Fruit fly (Drosophila melanogaster) whole organism, embryonic: ENCODE data around the gene CG13631.
A peak's percentile ranks its signal among the peaks of the same experiment; 100 is the strongest.

ENCODE experiments used
- Asciz ChIP-seq: fragments of 200-800 bp; sonication (Bioruptor generic); optimal IDR thresholded peaks from 2 replicates; lab custom pipeline; 2017; ENCODE audit warnings: missing biosample characterization, mild to moderate bottlenecking, missing genetic modification characterization, missing genetic modification reagents
- BtbVII ChIP-seq: fragments of 200-800 bp; sonication (Bioruptor generic); optimal IDR thresholded peaks from 3 replicates; lab custom pipeline; 2017; ENCODE audit warnings: missing biosample characterization, mild to moderate bottlenecking, missing genetic modification characterization
- CG10462 ChIP-seq: fragments of 200-800 bp; sonication (Bioruptor generic); optimal IDR thresholded peaks from 2 replicates; lab custom pipeline; 2016; ENCODE audit warnings: missing biosample characterization, missing genetic modification characterization
- CG10543 ChIP-seq: fragments of 200-800 bp; sonication (Bioruptor generic); optimal IDR thresholded peaks from 3 replicates; lab custom pipeline; 2017; ENCODE audit warnings: missing biosample characterization, mild to moderate bottlenecking, missing genetic modification characterization, moderate library complexity
- CG10654 ChIP-seq: fragments of 200-800 bp; sonication (Bioruptor generic); optimal IDR thresholded peaks from 2 replicates; lab custom pipeline; 2016; ENCODE audit warnings: missing biosample characterization, missing genetic modification characterization
- CG11247 ChIP-seq: fragments of 200-800 bp; sonication (Bioruptor generic); IDR thresholded peaks from 2 replicates; pipeline ENCODE4 v1.3.6; 2022; ENCODE audit warnings: missing biosample characterization, missing genetic modification characterization
- CG11560 ChIP-seq: fragments of 200-800 bp; sonication (Bioruptor generic); IDR thresholded peaks from 3 replicates; pipeline ENCODE4 v1.3.6; 2022; ENCODE audit warnings: missing biosample characterization, missing genetic modification characterization
- CG12236 ChIP-seq: fragments of 200-800 bp; sonication (Bioruptor generic); optimal IDR thresholded peaks from 2 replicates; lab custom pipeline; 2016; ENCODE audit warnings: missing biosample characterization, missing genetic modification characterization
- CG12744 ChIP-seq: fragments of 200-800 bp; sonication (Bioruptor generic); optimal IDR thresholded peaks from 2 replicates; lab custom pipeline; 2016; ENCODE audit warnings: missing biosample characterization, missing genetic modification characterization
- CG13296 ChIP-seq: fragments of 200-800 bp; sonication (Bioruptor generic); optimal IDR thresholded peaks from 3 replicates; lab custom pipeline; 2018; ENCODE audit warnings: missing biosample characterization, mild to moderate bottlenecking, missing genetic modification characterization
- CG16863 ChIP-seq: fragments of 200-800 bp; sonication (Bioruptor generic); optimal IDR thresholded peaks from 3 replicates; lab custom pipeline; 2016; ENCODE audit warnings: missing biosample characterization, missing genetic modification characterization
- CG1832 ChIP-seq: fragments of 200-800 bp; sonication (Bioruptor generic); optimal IDR thresholded peaks from 2 replicates; lab custom pipeline; 2017; ENCODE audit warnings: missing biosample characterization, mild to moderate bottlenecking, missing genetic modification characterization, inconsistent platforms
- CG18764 ChIP-seq: fragments of 200-800 bp; sonication (Bioruptor generic); optimal IDR thresholded peaks from 3 replicates; lab custom pipeline; 2016; ENCODE audit warnings: missing biosample characterization, missing genetic modification characterization
- CG2202 ChIP-seq: fragments of 200-800 bp; sonication (Bioruptor generic); optimal IDR thresholded peaks from 2 replicates; lab custom pipeline; 2018; ENCODE audit warnings: missing biosample characterization, mild to moderate bottlenecking, missing genetic modification characterization
- CG32767 ChIP-seq: fragments of 200-800 bp; sonication (Bioruptor generic); IDR thresholded peaks from 2 replicates; pipeline ENCODE4 v1.3.6; 2022; ENCODE audit warnings: missing biosample characterization, missing genetic modification characterization
- CG32772 ChIP-seq: fragments of 200-800 bp; sonication (Bioruptor generic); IDR thresholded peaks from 2 replicates; pipeline ENCODE4 v1.3.6; 2022; ENCODE audit warnings: missing biosample characterization, missing genetic modification characterization
- CG6175 ChIP-seq: fragments of 200-800 bp; sonication (Bioruptor generic); IDR thresholded peaks from 3 replicates; pipeline ENCODE4 v1.3.6; 2022; ENCODE audit warnings: missing biosample characterization, missing genetic modification characterization
- CG7556 ChIP-seq: fragments of 200-800 bp; sonication (Bioruptor generic); optimal IDR thresholded peaks from 2 replicates; lab custom pipeline; 2017; ENCODE audit warnings: missing biosample characterization, mild to moderate bottlenecking, missing genetic modification characterization
- CG7745 ChIP-seq: fragments of 200-800 bp; sonication (Bioruptor generic); optimal IDR thresholded peaks from 2 replicates; lab custom pipeline; 2018; ENCODE audit warnings: missing biosample characterization, mild to moderate bottlenecking, missing genetic modification characterization, moderate library complexity
- CG7928 ChIP-seq: fragments of 200-800 bp; sonication (Bioruptor generic); optimal IDR thresholded peaks from 2 replicates; lab custom pipeline; 2017; ENCODE audit warnings: missing biosample characterization, mild to moderate bottlenecking, missing genetic modification characterization
- CG8478 ChIP-seq: fragments of >200 bp; optimal IDR thresholded peaks from 2 replicates; lab custom pipeline; 2018
- Eip74EF ChIP-seq, 2 experiments: fragments of 200-800 bp in 1 of 2; fragments of >200 bp in 1 of 2; sonication (Bioruptor generic) in 1 of 2; optimal IDR thresholded peaks; 2 replicates each; lab custom pipeline; 2017 to 2019; ENCODE audit warnings: missing biosample characterization in 2 of 2, missing genetic modification characterization in 2 of 2, mild to moderate bottlenecking in 1 of 2, moderate library complexity in 1 of 2
- Ets65A ChIP-seq: fragments of 200-800 bp; sonication (Bioruptor generic); peaks from one replicate; lab custom pipeline; 2016; ENCODE audit warnings: missing biosample characterization, missing genetic modification characterization
- Hr78 ChIP-seq, 2 experiments: fragments of 200-800 bp in 1 of 2; fragments of >200 bp in 1 of 2; sonication (Bioruptor generic) in 1 of 2; optimal IDR thresholded peaks; 2 replicates each; lab custom pipeline; 2017 to 2019; ENCODE audit warnings: missing biosample characterization in 2 of 2, missing genetic modification characterization in 2 of 2, mild to moderate bottlenecking in 1 of 2, moderate library complexity in 1 of 2
- Lim3 ChIP-seq: fragments of 200-800 bp; sonication (Bioruptor generic); IDR thresholded peaks from 2 replicates; pipeline ENCODE4 v1.3.6; 2022; ENCODE audit warnings: missing biosample characterization, missing genetic modification characterization
- MTF-1 ChIP-seq: fragments of 200-800 bp; sonication (Bioruptor generic); optimal IDR thresholded peaks from 2 replicates; lab custom pipeline; 2018; ENCODE audit warnings: missing biosample characterization, mild to moderate bottlenecking, missing genetic modification characterization, borderline replicate concordance
- Rfx ChIP-seq: fragments of 200-800 bp; sonication (Bioruptor generic); IDR thresholded peaks from 2 replicates; pipeline ENCODE4 v1.3.6; 2022; ENCODE audit warnings: missing biosample characterization, missing genetic modification characterization
- aop ChIP-seq: fragments of 200-800 bp; sonication (Bioruptor generic); IDR thresholded peaks from 2 replicates; pipeline ENCODE4 v1.3.6; 2022; ENCODE audit warnings: missing biosample characterization, missing genetic modification characterization
- ash1 ChIP-seq: fragments of 200-800 bp; sonication (Bioruptor generic); optimal IDR thresholded peaks from 2 replicates; lab custom pipeline; 2018; ENCODE audit warnings: missing biosample characterization, mild to moderate bottlenecking, missing genetic modification characterization
- ato ChIP-seq: fragments of 200-800 bp; sonication (Bioruptor generic); IDR thresholded peaks from 2 replicates; pipeline ENCODE4 v1.3.6; 2022; ENCODE audit warnings: missing biosample characterization, missing genetic modification characterization; ENCODE audit not compliant: partially characterized antibody
- bab2 ChIP-seq: fragments of 200-800 bp; sonication (Bioruptor generic); optimal IDR thresholded peaks from 2 replicates; lab custom pipeline; 2016; ENCODE audit warnings: missing biosample characterization, missing genetic modification characterization
- cato ChIP-seq: fragments of 200-800 bp; sonication (Bioruptor generic); optimal IDR thresholded peaks from 2 replicates; lab custom pipeline; 2016; ENCODE audit warnings: missing biosample characterization, missing genetic modification characterization, borderline replicate concordance
- corto ChIP-seq: fragments of 200-800 bp; sonication (Bioruptor generic); optimal IDR thresholded peaks from 2 replicates; lab custom pipeline; 2016; ENCODE audit warnings: missing biosample characterization, mild to moderate bottlenecking, missing genetic modification characterization, moderate library complexity
- crc ChIP-seq: fragments of 200-800 bp; sonication (Bioruptor generic); optimal IDR thresholded peaks from 2 replicates; lab custom pipeline; 2016; ENCODE audit warnings: missing biosample characterization, missing genetic modification characterization
- cwo ChIP-seq: fragments of 200-800 bp; sonication (Bioruptor generic); optimal IDR thresholded peaks from 3 replicates; lab custom pipeline; 2017; ENCODE audit warnings: missing biosample characterization, missing genetic modification characterization, mild to moderate bottlenecking, moderate library complexity, missing genetic modification reagents
- eve ChIP-seq, 2 experiments: fragments of >200 bp; optimal IDR thresholded peaks; 2 replicates each; lab custom pipeline; 2017; ENCODE audit warnings: missing biosample characterization in 2 of 2, missing genetic modification characterization in 2 of 2
- fd3F ChIP-seq: fragments of 200-800 bp; sonication (Bioruptor generic); optimal IDR thresholded peaks from 2 replicates; lab custom pipeline; 2018; ENCODE audit warnings: missing biosample characterization, mild to moderate bottlenecking, missing genetic modification characterization, moderate library complexity
- grn ChIP-seq: fragments of 200-800 bp; sonication (Bioruptor generic); optimal IDR thresholded peaks from 3 replicates; lab custom pipeline; 2017; ENCODE audit warnings: missing biosample characterization, missing genetic modification characterization
- knrl ChIP-seq: fragments of 200-800 bp; sonication (Bioruptor generic); IDR thresholded peaks from 3 replicates; pipeline ENCODE4 v1.3.6; 2022; ENCODE audit warnings: missing biosample characterization, missing genetic modification characterization; ENCODE audit not compliant: partially characterized antibody
- lbe ChIP-seq: fragments of 200-800 bp; sonication (Bioruptor generic); optimal IDR thresholded peaks from 2 replicates; lab custom pipeline; 2016; ENCODE audit warnings: missing biosample characterization, mild to moderate bottlenecking, missing genetic modification characterization
- pfk ChIP-seq: fragments of 200-800 bp; sonication (Bioruptor generic); optimal IDR thresholded peaks from 2 replicates; lab custom pipeline; 2018; ENCODE audit warnings: missing biosample characterization, mild to moderate bottlenecking, missing genetic modification characterization, moderate library complexity
- rib ChIP-seq: fragments of 200-800 bp; sonication (Bioruptor generic); IDR thresholded peaks from 2 replicates; pipeline ENCODE4 v1.3.6; 2022; ENCODE audit warnings: missing biosample characterization, missing genetic modification characterization
- scrt ChIP-seq: fragments of 200-800 bp; sonication (Bioruptor generic); optimal IDR thresholded peaks from 2 replicates; lab custom pipeline; 2018; ENCODE audit warnings: missing biosample characterization, mild to moderate bottlenecking, missing genetic modification characterization, moderate library complexity
- sima ChIP-seq: fragments of 200-800 bp; sonication (Bioruptor generic); optimal IDR thresholded peaks from 2 replicates; lab custom pipeline; 2016; ENCODE audit warnings: missing biosample characterization, missing genetic modification characterization
- slbo ChIP-seq: fragments of 200-800 bp; sonication (Bioruptor generic); IDR thresholded peaks from 2 replicates; pipeline ENCODE4 v1.3.6; 2022; ENCODE audit warnings: missing biosample characterization, missing genetic modification characterization
- tup ChIP-seq: fragments of 200-800 bp; sonication (Bioruptor generic); optimal IDR thresholded peaks from 2 replicates; lab custom pipeline; 2016; ENCODE audit warnings: missing biosample characterization, mild to moderate bottlenecking, missing genetic modification characterization, moderate library complexity
- unpg ChIP-seq: fragments of 200-800 bp; sonication (Bioruptor generic); optimal IDR thresholded peaks from 3 replicates; lab custom pipeline; 2018; ENCODE audit warnings: missing biosample characterization, mild to moderate bottlenecking, missing genetic modification characterization, moderate library complexity
- vfl ChIP-seq: fragments of 200-800 bp; sonication (Bioruptor generic); optimal IDR thresholded peaks from 2 replicates; lab custom pipeline; 2016; ENCODE audit warnings: missing biosample characterization, missing genetic modification characterization
- zen2 ChIP-seq: fragments of 200-800 bp; sonication (Bioruptor generic); IDR thresholded peaks from 3 replicates; pipeline ENCODE4 v1.3.6; 2022; ENCODE audit warnings: missing biosample characterization, missing genetic modification characterization; ENCODE audit not compliant: partially characterized antibody

The CG13631 gene

DNA sequence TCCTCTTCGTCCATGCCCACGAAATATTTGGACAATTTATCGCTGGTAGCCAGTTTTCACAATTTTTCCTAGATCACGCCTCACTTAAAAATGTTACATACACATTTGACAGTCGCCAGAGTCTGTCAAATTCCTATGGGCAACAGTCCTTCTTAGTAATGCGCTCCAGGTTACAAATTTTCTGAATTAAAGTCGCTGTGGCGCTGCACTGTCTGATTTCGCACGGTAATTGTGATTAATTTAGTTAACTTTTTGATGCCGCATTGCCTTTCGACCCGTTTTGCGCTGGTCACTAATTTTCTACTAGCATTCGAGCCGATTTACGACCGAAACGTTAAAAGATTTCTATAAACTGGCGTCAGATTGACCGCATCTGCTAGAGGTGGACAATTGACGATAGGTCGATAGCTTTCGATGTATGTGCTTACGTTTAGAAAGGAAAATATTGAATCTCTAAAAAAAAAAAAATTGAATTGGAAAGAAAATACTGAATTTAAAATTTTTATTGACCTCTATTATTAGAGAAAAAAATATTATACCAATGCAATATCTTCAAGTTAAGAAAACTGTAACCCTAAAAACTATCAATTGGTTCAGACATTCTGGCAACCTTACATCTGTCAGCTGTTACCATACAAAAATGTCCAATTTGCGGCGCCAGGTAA, 44.6 kb downstream of the CG13631 start, which contains the start of the genes lili and CG34150 (continued):
- peak; percentile 55 for TF ChIP-seq Asciz
- TF ChIP-seq vfl (GFP tag; lab: Kevin White, UChicago) = peak; percentile 73
- peak; percentile 73; the same call in 1 of the 2 replicates for TF ChIP-seq CG32767 (GFP tag; lab: Robert Waterston, UW)
- peak; percentile 78 for TF ChIP-seq Rfx (GFP tag; lab: Robert Waterston, UW)
- TF ChIP-seq CG32772 (GFP tag; lab: Robert Waterston, UW) = peak; percentile 73
- TF ChIP-seq CG12744 (GFP tag; lab: Kevin White, UChicago) = peak; percentile 72
- TF ChIP-seq CG7928 = peak; percentile 54
- peak; percentile 86 for TF ChIP-seq slbo (GFP tag; lab: Robert Waterston, UW)
- TF ChIP-seq pfk (GFP tag; lab: Kevin White, UChicago) = no peak
- TF ChIP-seq ato (GFP tag; lab: Robert Waterston, UW) = peak; percentile 58; the same call in 1 of the 2 replicates
- TF ChIP-seq zen2 (GFP tag; lab: Robert Waterston, UW) = no peak; the same call in 2 of the 3 replicates
- TF ChIP-seq sima (GFP tag; lab: Kevin White, UChicago) = peak; percentile 41
- no peak for TF ChIP-seq tup (GFP tag; lab: Kevin White, UChicago)
- TF ChIP-seq cwo (GFP tag; lab: Kevin White, UChicago) = peak; percentile 40
- TF ChIP-seq BtbVII (GFP tag; lab: Kevin White, UChicago) = peak; percentile 29
- peak; percentile 32 for TF ChIP-seq crc (GFP tag; lab: Kevin White, UChicago)
- no peak for TF ChIP-seq Hr78 (GFP tag; optimal IDR thresholded peaks at IDR 0.05; lab: Kevin White, UChicago)
- no peak for TF ChIP-seq Eip74EF (GFP tag; optimal IDR thresholded peaks at IDR 0.05; lab: Kevin White, UChicago)
- peak; percentile 73 for TF ChIP-seq CG18764
- peak; percentile 90 for TF ChIP-seq Ets65A (GFP tag; lab: Kevin White, UChicago)
- no peak for TF ChIP-seq aop (GFP tag; lab: Robert Waterston, UW)
- no peak for TF ChIP-seq CG6175
- no peak for TF ChIP-seq ash1 (GFP tag; lab: Kevin White, UChicago)
- TF ChIP-seq CG7556 (GFP tag; lab: Kevin White, UChicago) = peak; percentile 64
- peak; percentile 32 for TF ChIP-seq CG2202
- TF ChIP-seq CG12236 (GFP tag; lab: Kevin White, UChicago) = peak; percentile 42
- TF ChIP-seq cato (GFP tag; lab: Kevin White, UChicago) = peak; percentile 34
- peak; percentile 85 for TF ChIP-seq knrl (GFP tag; lab: Robert Waterston, UW)
- TF ChIP-seq CG16863 (GFP tag; lab: Kevin White, UChicago) = peak; percentile 68
- TF ChIP-seq CG13296 = peak; percentile 74
- no peak for TF ChIP-seq CG1832
- no peak for TF ChIP-seq Lim3
- peak; percentile 71 for TF ChIP-seq CG10543 (GFP tag; lab: Kevin White, UChicago)
- no peak for TF ChIP-seq eve (GFP tag; optimal IDR thresholded peaks at IDR 0.05; lab: Kevin White, UChicago)
- TF ChIP-seq corto (GFP tag; lab: Kevin White, UChicago) = no peak
- TF ChIP-seq CG8478 (lab: Kevin White, UChicago) = no peak
- TF ChIP-seq bab2 = peak; percentile 76
- no peak; the same call in none of the 2 replicates for TF ChIP-seq CG11247 (GFP tag; lab: Robert Waterston, UW)
- TF ChIP-seq scrt (GFP tag; lab: Kevin White, UChicago) = peak; percentile 70
- TF ChIP-seq lbe (GFP tag; lab: Kevin White, UChicago) = peak; percentile 32
- peak; percentile 67 for TF ChIP-seq fd3F
- no peak for TF ChIP-seq rib (GFP tag; lab: Robert Waterston, UW)
- peak; percentile 71 for TF ChIP-seq CG10462 (GFP tag; lab: Kevin White, UChicago)
- no peak for TF ChIP-seq CG7745 (tag; lab: Kevin White, UChicago)
- no peak for TF ChIP-seq MTF-1 (GFP tag; lab: Kevin White, UChicago)
- TF ChIP-seq grn (GFP tag; lab: Kevin White, UChicago) = no peak
- peak; percentile 71 for TF ChIP-seq unpg (GFP tag; lab: Kevin White, UChicago)
- peak; percentile 60; the same call in 1 of the 3 replicates for TF ChIP-seq CG11560 (tag; lab: Robert Waterston, UW)
- TF ChIP-seq CG10654 (GFP tag; lab: Kevin White, UChicago) = peak; percentile 67
